Worm (Caenorhabditis elegans) whole organism, young adult: ENCODE measurements around the gene efa-6.
"Not testable (repeated sequence)": the region's sequence is repeated elsewhere in the genome, so short reads cannot be mapped to it uniquely, and the experiment has no call there.

Experiments
- B0019.2 ChIP-seq: fragments of 200-800 bp; sonication (Bioruptor generic); conservative IDR thresholded peaks from 2 replicates; pipeline ENCODE4 v1.3.6; 2022; ENCODE audit warnings: missing genetic modification reagents, missing genetic modification characterization, missing compliant biosample characterization
- F10E7.11 ChIP-seq: sonication (generic microtip); optimal IDR thresholded peaks from 2 replicates; lab custom pipeline; 2017; ENCODE audit warnings: mild to moderate bottlenecking, missing genetic modification characterization, moderate library complexity, missing compliant biosample characterization
- F37B4.10 ChIP-seq: fragments of 200-800 bp; sonication (Bioruptor generic); IDR thresholded peaks from 2 replicates; pipeline ENCODE4 v1.3.6; 2022; ENCODE audit warnings: missing genetic modification characterization, missing compliant biosample characterization
- F52B5.7 ChIP-seq: sonication (generic microtip); optimal IDR thresholded peaks from 2 replicates; lab custom pipeline; 2016; ENCODE audit warnings: mild to moderate bottlenecking, missing genetic modification characterization, missing compliant biosample characterization
- F57A8.1 ChIP-seq: fragments of 200-800 bp; sonication (Bioruptor generic); optimal IDR thresholded peaks from 2 replicates; lab custom pipeline; 2018; ENCODE audit warnings: mild to moderate bottlenecking, missing genetic modification characterization, moderate library complexity, missing compliant biosample characterization
- T26A5.8 ChIP-seq: sonication (generic microtip); optimal IDR thresholded peaks from 2 replicates; lab custom pipeline; 2016; ENCODE audit warnings: missing genetic modification characterization, missing compliant biosample characterization
- Y53F4B.3 ChIP-seq: fragments of 200-800 bp; sonication (Bioruptor generic); IDR thresholded peaks from 2 replicates; pipeline ENCODE4 v1.3.6; 2022; ENCODE audit warnings: missing genetic modification reagents, missing genetic modification characterization, missing compliant biosample characterization
- Y56A3A.18 ChIP-seq: fragments of 200-800 bp; sonication (Bioruptor generic); IDR thresholded peaks from 2 replicates; pipeline ENCODE4 v1.3.6; 2022; ENCODE audit warnings: missing genetic modification reagents, missing genetic modification characterization, missing compliant biosample characterization
- Y79H2A.3 ChIP-seq: fragments of 200-800 bp; sonication (Bioruptor generic); conservative IDR thresholded peaks from 2 replicates; pipeline ENCODE4 v1.3.6; 2022; ENCODE audit warnings: missing genetic modification reagents, missing genetic modification characterization, missing compliant biosample characterization
- Y95B8A.8 ChIP-seq: fragments of 200-800 bp; sonication (Bioruptor generic); IDR thresholded peaks from 2 replicates; pipeline ENCODE4 v1.3.6; 2022; ENCODE audit warnings: missing genetic modification reagents, missing genetic modification characterization, missing compliant biosample characterization
- aptf-2 ChIP-seq: fragments of 200-800 bp; sonication (Bioruptor generic); conservative IDR thresholded peaks from 2 replicates; pipeline ENCODE4 v1.3.6; 2022; ENCODE audit warnings: missing genetic modification reagents, missing genetic modification characterization, missing compliant biosample characterization
- atf-7 ChIP-seq: sonication (generic microtip); optimal IDR thresholded peaks from 2 replicates; lab custom pipeline; 2017; ENCODE audit warnings: mild to moderate bottlenecking, missing genetic modification characterization, missing compliant biosample characterization
- athp-1 ChIP-seq: sonication (generic microtip); optimal IDR thresholded peaks from 2 replicates; lab custom pipeline; 2017; ENCODE audit warnings: mild to moderate bottlenecking, missing genetic modification characterization, missing compliant biosample characterization
- ccch-3 ChIP-seq: fragments of 200-800 bp; sonication (Bioruptor generic); optimal IDR thresholded peaks from 2 replicates; lab custom pipeline; 2018; ENCODE audit warnings: mild to moderate bottlenecking, missing genetic modification characterization, missing compliant biosample characterization
- cebp-2 ChIP-seq: fragments of 200-800 bp; sonication (Bioruptor generic); IDR thresholded peaks from 2 replicates; pipeline ENCODE4 v1.3.6; 2022; ENCODE audit warnings: missing genetic modification characterization, missing compliant biosample characterization
- ceh-27 ChIP-seq: fragments of 200-800 bp; sonication (Bioruptor generic); optimal IDR thresholded peaks from 2 replicates; lab custom pipeline; 2018; ENCODE audit warnings: mild to moderate bottlenecking, missing genetic modification characterization, moderate library complexity, missing compliant biosample characterization
- chd-7 ChIP-seq: sonication (generic microtip); optimal IDR thresholded peaks from 2 replicates; lab custom pipeline; 2016; ENCODE audit warnings: mild to moderate bottlenecking, missing genetic modification characterization, moderate library complexity, missing compliant biosample characterization
- dpff-1 ChIP-seq: sonication (generic microtip); optimal IDR thresholded peaks from 2 replicates; lab custom pipeline; 2017; ENCODE audit warnings: mild to moderate bottlenecking, missing genetic modification characterization, missing compliant biosample characterization
- efl-1 ChIP-seq: fragments of 150-350 bp; optimal IDR thresholded peaks from 2 replicates; lab custom pipeline; 2014; ENCODE audit warnings: missing biosample characterization, missing genetic modification reagents, missing genetic modification characterization
- gei-17 ChIP-seq: fragments of 200-800 bp; sonication (Bioruptor generic); optimal IDR thresholded peaks from 2 replicates; lab custom pipeline; 2018; ENCODE audit warnings: mild to moderate bottlenecking, missing genetic modification characterization, missing compliant biosample characterization
- him-1 ChIP-seq: sonication (generic microtip); optimal IDR thresholded peaks from 2 replicates; lab custom pipeline; 2016; ENCODE audit warnings: missing genotype, missing genetic modification reagents, missing genetic modification characterization, missing compliant biosample characterization
- hmg-20 ChIP-seq: fragments of 200-800 bp; sonication (Bioruptor generic); IDR thresholded peaks from 2 replicates; pipeline ENCODE4 v1.3.6; 2022; ENCODE audit warnings: missing genetic modification reagents, missing genetic modification characterization, missing compliant biosample characterization
- lir-1 ChIP-seq: fragments of 200-800 bp; sonication (Bioruptor generic); conservative IDR thresholded peaks from 2 replicates; pipeline ENCODE4 v1.3.6; 2022; ENCODE audit warnings: missing genetic modification reagents, missing genetic modification characterization, missing compliant biosample characterization
- madf-10 ChIP-seq: sonication (generic microtip); optimal IDR thresholded peaks from 2 replicates; lab custom pipeline; 2016; ENCODE audit warnings: mild to moderate bottlenecking, missing genetic modification characterization, missing compliant biosample characterization
- madf-6 ChIP-seq: fragments of 200-800 bp; sonication (Bioruptor generic); IDR thresholded peaks from 2 replicates; pipeline ENCODE4 v1.3.6; 2022; ENCODE audit warnings: missing genetic modification reagents, missing genetic modification characterization, missing compliant biosample characterization
- nhr-27 ChIP-seq: fragments of 200-800 bp; sonication (Bioruptor generic); optimal IDR thresholded peaks from 2 replicates; lab custom pipeline; 2018; ENCODE audit warnings: mild to moderate bottlenecking, missing genetic modification characterization, moderate library complexity, missing compliant biosample characterization
- nhr-80 ChIP-seq: sonication (generic microtip); optimal IDR thresholded peaks from 2 replicates; lab custom pipeline; 2016; ENCODE audit warnings: missing genetic modification characterization, missing compliant biosample characterization
- rec-8 ChIP-seq, 2 experiments: sonication (generic microtip); optimal IDR thresholded peaks; 2 replicates each; lab custom pipeline; 2016; ENCODE audit warnings: mild to moderate bottlenecking in 2 of 2, missing genetic modification characterization in 2 of 2, missing genetic modification reagents in 2 of 2, missing genotype in 2 of 2, missing biosample characterization in 1 of 2, missing compliant biosample characterization in 1 of 2, moderate library complexity in 1 of 2
- repo-1 ChIP-seq: sonication (generic microtip); optimal IDR thresholded peaks from 2 replicates; lab custom pipeline; 2017; ENCODE audit warnings: mild to moderate bottlenecking, missing genetic modification characterization, missing compliant biosample characterization
- snpc-1.1 ChIP-seq: sonication (generic microtip); optimal IDR thresholded peaks from 2 replicates; lab custom pipeline; 2017; ENCODE audit warnings: missing genetic modification characterization, mild to moderate bottlenecking, missing compliant biosample characterization, antibody characterized with exemption, moderate library complexity, missing genotype, missing genetic modification reagents; ENCODE audit not compliant: insufficient read depth
- tbp1 ChIP-seq: fragments of 200-800 bp; sonication (Bioruptor generic); optimal IDR thresholded peaks from 2 replicates; lab custom pipeline; 2018; ENCODE audit warnings: mild to moderate bottlenecking, missing genetic modification characterization, missing compliant biosample characterization
- tbx-9 ChIP-seq: sonication (generic microtip); optimal IDR thresholded peaks from 2 replicates; lab custom pipeline; 2016; ENCODE audit warnings: borderline replicate concordance, missing genetic modification characterization, inconsistent platforms, missing compliant biosample characterization
- tlf-1 ChIP-seq: fragments of 200-800 bp; sonication (Bioruptor generic); optimal IDR thresholded peaks from 2 replicates; lab custom pipeline; 2018; ENCODE audit warnings: mild to moderate bottlenecking, missing genetic modification characterization, missing compliant biosample characterization
- unc-130 ChIP-seq: sonication (generic microtip); optimal IDR thresholded peaks from 2 replicates; lab custom pipeline; 2016; ENCODE audit warnings: missing genetic modification reagents, missing genetic modification characterization, missing compliant biosample characterization
- zfh-2 ChIP-seq: fragments of 200-800 bp; sonication (Bioruptor generic); conservative IDR thresholded peaks from 2 replicates; pipeline ENCODE4 v1.3.6; 2022; ENCODE audit warnings: missing genetic modification reagents, missing genetic modification characterization, missing compliant biosample characterization
- zim-3 ChIP-seq: sonication (generic microtip); optimal IDR thresholded peaks from 2 replicates; lab custom pipeline; 2017; ENCODE audit warnings: mild to moderate bottlenecking, missing genetic modification characterization, moderate library complexity, missing compliant biosample characterization
- ztf-25 ChIP-seq: fragments of 200-800 bp; sonication (Bioruptor generic); IDR thresholded peaks from 2 replicates; pipeline ENCODE4 v1.3.6; 2022; ENCODE audit warnings: missing genetic modification reagents, missing genetic modification characterization, missing compliant biosample characterization
- ztf-3 ChIP-seq: fragments of 200-800 bp; sonication (Bioruptor generic); optimal IDR thresholded peaks from 2 replicates; lab custom pipeline; 2018; ENCODE audit warnings: mild to moderate bottlenecking, missing genetic modification characterization, missing compliant biosample characterization
- ztf-6 ChIP-seq: fragments of 200-800 bp; sonication (Bioruptor generic); IDR thresholded peaks from 2 replicates; pipeline ENCODE4 v1.3.6; 2022; ENCODE audit warnings: missing genetic modification reagents, missing genetic modification characterization, missing compliant biosample characterization

efa-6 gene

ce11 chrIV:12640137-12640536 is 25.6 kb upstream of the efa-6 start, which contains the start of gene vha-7 (continued):
- TF ChIP-seq F57A8.1 (GFP tag; lab: Kevin White, UChicago) (no peak), ztf-3 (GFP tag; lab: Kevin White, UChicago) (no peak), nhr-80 (tag; lab: Kevin White, UChicago) (no peak), zfh-2 (GFP tag; lab: Robert Waterston, UW) (no peak), T26A5.8 (tag; lab: Kevin White, UChicago) (no peak)

- not testable (repeated sequence) for TF ChIP-seq him-1 (tag; lab: Kevin White, UChicago); efl-1; tbx-9 (tag; lab: Kevin White, UChicago)
Observed at ce11 chrIV:12639311-12639710, 24.8 kb upstream of the efa-6 start, which contains the start of gene C26H9A.3. Gene C26H9A.3 (minus strand): TSS chrIV:12639411.

- no peak for TF ChIP-seq Y53F4B.3
- TF ChIP-seq Y56A3A.18 (GFP tag; lab: Robert Waterston, UW) = no peak
- TF ChIP-seq ztf-6 (GFP tag; lab: Robert Waterston, UW) = no peak
- no peak for TF ChIP-seq F10E7.11 (tag; lab: Kevin White, UChicago)
- no peak for TF ChIP-seq lir-1 (GFP tag; lab: Robert Waterston, UW)
- TF ChIP-seq Y79H2A.3 (GFP tag; lab: Robert Waterston, UW) = no peak
- TF ChIP-seq nhr-27 (tag; lab: Kevin White, UChicago) = no peak
- TF ChIP-seq ccch-3 (GFP tag; lab: Kevin White, UChicago) = no peak
- no peak for TF ChIP-seq rec-8 (tag; optimal IDR thresholded peaks at IDR 0.05; lab: Kevin White, UChicago)
- TF ChIP-seq chd-7 = no peak
- no peak for TF ChIP-seq madf-10
- no peak for TF ChIP-seq zim-3
- TF ChIP-seq madf-6 (GFP tag; lab: Robert Waterston, UW) = no peak
- TF ChIP-seq atf-7 = no peak
- no peak for TF ChIP-seq dpff-1
- no peak for TF ChIP-seq hmg-20 (GFP tag; lab: Robert Waterston, UW)
- TF ChIP-seq snpc-1.1 = no peak
- TF ChIP-seq ztf-25 = no peak
- no peak for TF ChIP-seq B0019.2
- no peak for TF ChIP-seq ztf-3 (GFP tag; lab: Kevin White, UChicago)
Observed at ce11 chrIV:12637340-12637739, 22.8 kb upstream of the efa-6 start.

ce11 chrIV:12633825-12634224 is 19.3 kb upstream of the efa-6 start:
- TF ChIP-seq gei-17 (GFP tag; lab: Kevin White, UChicago) = no peak
- TF ChIP-seq F52B5.7 = no peak

- TF ChIP-seq nhr-27 (tag; lab: Kevin White, UChicago) (no peak), unc-130 (GFP tag; lab: Kevin White, UChicago) (no peak), F37B4.10 (GFP tag; lab: Robert Waterston, UW) (no peak), athp-1 (tag; lab: Kevin White, UChicago) (no peak), ceh-27 (GFP tag; lab: Kevin White, UChicago) (no peak), aptf-2 (GFP tag; lab: Robert Waterston, UW) (no peak), him-1 (tag; lab: Kevin White, UChicago) (no peak), tbx-9 (tag; lab: Kevin White, UChicago) (no peak), tbp1 (no peak), cebp-2 (GFP tag; lab: Robert Waterston, UW) (no peak), repo-1 (tag; lab: Kevin White, UChicago) (no peak), Y95B8A.8 (no peak), tlf-1 (GFP tag; lab: Kevin White, UChicago) (no peak)
Observed at ce11 chrIV:12632430-12632829, 17.9 kb upstream of the efa-6 start.
